Worm (Caenorhabditis elegans) whole organism, L4 larva: Measurements from ENCODE around the gene T19C3.4.

ENCODE experiments used
- D1046.2 ChIP-seq: fragments of 200-800 bp; sonication (Bioruptor generic); IDR thresholded peaks from 2 replicates; pipeline ENCODE4 v1.3.6; 2022; ENCODE audit warnings: missing genetic modification characterization, missing compliant biosample characterization
- F26F4.8 ChIP-seq: fragments of 200-800 bp; sonication (Bioruptor generic); conservative IDR thresholded peaks from 2 replicates; pipeline ENCODE4 v1.3.6; 2022; ENCODE audit warnings: missing genetic modification characterization, missing compliant biosample characterization
- F49E8.2 ChIP-seq: sonication (generic microtip); optimal IDR thresholded peaks from 2 replicates; lab custom pipeline; 2016; ENCODE audit warnings: missing compliant biosample characterization, mild to moderate bottlenecking, missing genetic modification characterization, borderline replicate concordance
- R02D3.7 ChIP-seq: fragments of 150-350 bp; sonication (generic microtip); optimal IDR thresholded peaks from 3 replicates; lab custom pipeline; 2014; ENCODE audit warnings: missing biosample characterization, missing genetic modification characterization
- Y5F2A.4 ChIP-seq: fragments of 200-800 bp; sonication (Bioruptor generic); optimal IDR thresholded peaks from 2 replicates; lab custom pipeline; 2018; ENCODE audit warnings: mild to moderate bottlenecking, missing genetic modification characterization, missing compliant biosample characterization
- Y75B8A.6 ChIP-seq: fragments of 200-800 bp; sonication (Bioruptor generic); IDR thresholded peaks from 2 replicates; pipeline ENCODE4 v1.3.6; 2022; ENCODE audit warnings: missing genetic modification reagents, missing genetic modification characterization, missing compliant biosample characterization
- ZK546.5 ChIP-seq, 2 experiments: sonication (generic microtip); optimal IDR thresholded peaks; 2 replicates each; lab custom pipeline; 2017; ENCODE audit warnings: missing biosample characterization in 2 of 2, missing genetic modification characterization in 2 of 2
- aha-1 ChIP-seq: fragments of 150-350 bp; peaks from one replicate; lab custom pipeline; 2014; ENCODE audit warnings: missing biosample characterization, missing genetic modification characterization
- attf-4 ChIP-seq: sonication (generic microtip); optimal IDR thresholded peaks from 3 replicates; lab custom pipeline; 2017; ENCODE audit warnings: missing biosample characterization, missing genetic modification characterization
- ceh-28 ChIP-seq: fragments of 150-350 bp; optimal IDR thresholded peaks from 2 replicates; lab custom pipeline; 2014; ENCODE audit warnings: missing biosample characterization, missing genetic modification reagents, missing genetic modification characterization
- ceh-62 ChIP-seq: sonication (generic microtip); optimal IDR thresholded peaks from 2 replicates; lab custom pipeline; 2017; ENCODE audit warnings: missing biosample characterization, missing genetic modification characterization
- dmd-8 ChIP-seq: fragments of 200-800 bp; sonication (Bioruptor generic); IDR thresholded peaks from 2 replicates; pipeline ENCODE4 v1.3.6; 2022; ENCODE audit warnings: missing genetic modification characterization, missing compliant biosample characterization
- egl-43 ChIP-seq: fragments of 200-800 bp; sonication (Bioruptor generic); IDR thresholded peaks from 2 replicates; pipeline ENCODE4 v1.3.6; 2022; ENCODE audit warnings: missing genetic modification reagents, missing genetic modification characterization, missing compliant biosample characterization
- fos-1 ChIP-seq: fragments of 150-350 bp; optimal IDR thresholded peaks from 2 replicates; lab custom pipeline; 2014; ENCODE audit warnings: missing biosample characterization, missing genetic modification characterization
- lin-15B ChIP-seq: fragments of 150-350 bp; sonication (generic microtip); optimal IDR thresholded peaks from 3 replicates; lab custom pipeline; 2014; ENCODE audit warnings: missing biosample characterization, missing genetic modification characterization
- lin-38 ChIP-seq: fragments of 200-800 bp; sonication (Bioruptor generic); IDR thresholded peaks from 2 replicates; pipeline ENCODE4 v1.3.6; 2022; ENCODE audit warnings: missing genetic modification reagents, missing genetic modification characterization, missing compliant biosample characterization
- lir-3 ChIP-seq: sonication (generic microtip); optimal IDR thresholded peaks from 2 replicates; lab custom pipeline; 2016; ENCODE audit warnings: mild to moderate bottlenecking, missing genetic modification characterization, missing compliant biosample characterization
- mdt-29 ChIP-seq: fragments of 200-800 bp; sonication (Bioruptor generic); IDR thresholded peaks from 2 replicates; pipeline ENCODE4 v1.3.6; 2022; ENCODE audit warnings: missing genetic modification reagents, missing genetic modification characterization, missing compliant biosample characterization
- mes-2 ChIP-seq: sonication (generic microtip); optimal IDR thresholded peaks from 2 replicates; lab custom pipeline; 2016; ENCODE audit warnings: missing genotype, mild to moderate bottlenecking, missing genetic modification characterization, missing compliant biosample characterization; ENCODE audit not compliant: poor library complexity, severe bottlenecking
- nhr-25 ChIP-seq: sonication (generic microtip); optimal IDR thresholded peaks from 2 replicates; lab custom pipeline; 2017; ENCODE audit warnings: missing genetic modification characterization, mild to moderate bottlenecking, missing compliant biosample characterization, antibody characterized with exemption, moderate library complexity, borderline replicate concordance; ENCODE audit not compliant: insufficient read depth
- nhr-41 ChIP-seq: fragments of 200-800 bp; sonication (Bioruptor generic); IDR thresholded peaks from 2 replicates; pipeline ENCODE4 v1.3.6; 2022; ENCODE audit warnings: missing genetic modification reagents, missing genetic modification characterization, missing compliant biosample characterization
- nhr-42 ChIP-seq: fragments of 200-800 bp; sonication (Bioruptor generic); IDR thresholded peaks from 2 replicates; pipeline ENCODE4 v1.3.6; 2022; ENCODE audit warnings: missing genetic modification characterization, missing compliant biosample characterization
- nhr-76 ChIP-seq: fragments of 150-350 bp; optimal IDR thresholded peaks from 2 replicates; lab custom pipeline; 2014; ENCODE audit warnings: missing biosample characterization, missing genetic modification characterization
- pha-4 ChIP-seq, 2 experiments: fragments of 150-350 bp in 1 of 2; fragments of 200-800 bp in 1 of 2; sonication (Bioruptor generic) in 1 of 2; IDR thresholded peaks in 1 of 2; optimal IDR thresholded peaks in 1 of 2; 2 replicates each; pipeline versions ENCODE4 v1.3.6 to Lab custom; 2014 to 2022; ENCODE audit warnings: missing genetic modification characterization in 2 of 2, missing genetic modification reagents in 2 of 2, missing biosample characterization in 1 of 2, missing compliant biosample characterization in 1 of 2
- sdz-12 ChIP-seq: fragments of 200-800 bp; sonication (Bioruptor generic); optimal IDR thresholded peaks from 2 replicates; lab custom pipeline; 2018; ENCODE audit warnings: mild to moderate bottlenecking, missing genetic modification characterization, missing compliant biosample characterization
- set-16 ChIP-seq: fragments of 200-800 bp; sonication (Bioruptor generic); IDR thresholded peaks from 2 replicates; pipeline ENCODE4 v1.3.6; 2022; ENCODE audit warnings: missing genetic modification reagents, missing genetic modification characterization, missing compliant biosample characterization
- skn-1 ChIP-seq: fragments of 150-350 bp; optimal IDR thresholded peaks from 2 replicates; lab custom pipeline; 2014; ENCODE audit warnings: missing biosample characterization, missing genetic modification characterization
- spr-1 ChIP-seq: sonication (generic microtip); optimal IDR thresholded peaks from 2 replicates; lab custom pipeline; 2016; ENCODE audit warnings: mild to moderate bottlenecking, missing genetic modification characterization, missing compliant biosample characterization
- spr-3 ChIP-seq: fragments of 200-800 bp; sonication (Bioruptor generic); optimal IDR thresholded peaks from 2 replicates; lab custom pipeline; 2018; ENCODE audit warnings: mild to moderate bottlenecking, missing genetic modification characterization, missing compliant biosample characterization
- tra-1 ChIP-seq: fragments of 200-800 bp; sonication (Bioruptor generic); IDR thresholded peaks from 2 replicates; pipeline ENCODE4 v1.3.6; 2022; ENCODE audit warnings: missing genetic modification reagents, missing genetic modification characterization, missing compliant biosample characterization
- zfp-2 ChIP-seq: sonication (generic microtip); optimal IDR thresholded peaks from 2 replicates; lab custom pipeline; 2016; ENCODE audit warnings: mild to moderate bottlenecking, missing genetic modification characterization, missing compliant biosample characterization
- zfp-3 ChIP-seq: fragments of 200-800 bp; sonication (Bioruptor generic); conservative IDR thresholded peaks from 2 replicates; pipeline ENCODE4 v1.3.6; 2022; ENCODE audit warnings: missing genetic modification reagents, missing genetic modification characterization, missing compliant biosample characterization
- zip-2 ChIP-seq: fragments of 150-350 bp; optimal IDR thresholded peaks from 2 replicates; lab custom pipeline; 2014; ENCODE audit warnings: missing biosample characterization, missing genetic modification characterization
- ztf-11 ChIP-seq: fragments of 150-350 bp; optimal IDR thresholded peaks from 2 replicates; lab custom pipeline; 2014; ENCODE audit warnings: missing biosample characterization, missing genetic modification characterization

T19C3.4 gene

ce11 chrIII:598168-598567, 21.9 kb downstream of the T19C3.4 start (continued):
- TF ChIP-seq ZK546.5 (tag; optimal IDR thresholded peaks at IDR 0.05; lab: Kevin White, UChicago) (no peak), ztf-11 (tag; lab: Kevin White, UChicago) (no peak), Y5F2A.4 (no peak), lin-38 (GFP tag; lab: Robert Waterston, UW) (peak; percentile 27; the same call in 1 of the 2 replicates), nhr-76 (tag; lab: Kevin White, UChicago) (no peak), dmd-8 (GFP tag; lab: Robert Waterston, UW) (no peak), D1046.2 (GFP tag; lab: Robert Waterston, UW) (no peak), ceh-62 (tag; lab: Kevin White, UChicago) (no peak)

- TF ChIP-seq lin-15B (no peak), set-16 (GFP tag; lab: Robert Waterston, UW) (peak; percentile 83; the same call in 1 of the 2 replicates), egl-43 (0 out of 2 replicates have a peak, but pooled peaks have one; percentile 14)
- TF ChIP-seq, all 104 proteins: peak for 2
Measured at ce11 chrIII:595449-595848, 24.6 kb downstream of the T19C3.4 start.

ce11 chrIII:587009-587408, 33.0 kb downstream of the T19C3.4 start, which contains the start of gene helq-1:
Gene helq-1 (minus strand): TSS chrIII:587109.
- TF ChIP-seq zfp-2, result no peak
- TF ChIP-seq nhr-25 (tag; lab: Kevin White, UChicago), result no peak
- no peak for TF ChIP-seq sdz-12
- no peak for TF ChIP-seq mes-2
- TF ChIP-seq F49E8.2 (tag; lab: Kevin White, UChicago), result no peak
- no peak for TF ChIP-seq spr-1 (tag; lab: Kevin White, UChicago)
- no peak for TF ChIP-seq lin-38 (GFP tag; lab: Robert Waterston, UW)
- TF ChIP-seq, all 104 proteins: peak for 0

- TF ChIP-seq fos-1 (no peak), mdt-29 (no peak), skn-1 (tag; lab: Kevin White, UChicago) (no peak), lir-3 (no peak), zfp-3 (GFP tag; lab: Robert Waterston, UW) (no peak), F26F4.8 (no peak), zip-2 (tag; lab: Kevin White, UChicago) (no peak), spr-3 (GFP tag; lab: Kevin White, UChicago) (no peak), Y75B8A.6 (GFP tag; lab: Robert Waterston, UW) (no peak), nhr-42 (GFP tag; lab: Robert Waterston, UW) (no peak), pha-4 (GFP tag; IDR thresholded peaks at IDR 0.05; lab: Robert Waterston, UW) (no peak), pha-4 (tag; optimal IDR thresholded peaks at IDR 0.05; lab: Kevin White, UChicago) (no peak)
Measured at ce11 chrIII:577467-577866, 42.6 kb downstream of the T19C3.4 start, which contains the start of gene gtf-2H5. Gene gtf-2H5 (minus strand): TSS chrIII:577567.

- TF ChIP-seq R02D3.7 (tag; lab: Kevin White, UChicago) (no peak), attf-4 (no peak), tra-1 (GFP tag; lab: Robert Waterston, UW) (no peak), nhr-41 (GFP tag; lab: Robert Waterston, UW) (no peak), ceh-28 (tag; lab: Kevin White, UChicago) (no peak), Y75B8A.6 (GFP tag; lab: Robert Waterston, UW) (no peak), aha-1 (tag; lab: Kevin White, UChicago) (no peak)
Measured at ce11 chrIII:576555-576954, 43.5 kb downstream of the T19C3.4 start.
